Worm (Caenorhabditis elegans) whole organism, L4 larva: ENCODE data around the gene R10E4.7.

Source experiments
- T20F7.1 ChIP-seq: fragments of 200-800 bp; sonication (Bioruptor generic); optimal IDR thresholded peaks from 2 replicates; lab custom pipeline; 2018; ENCODE audit warnings: mild to moderate bottlenecking, missing genetic modification characterization, missing compliant biosample characterization
- ces-1 ChIP-seq: fragments of 150-350 bp; sonication (generic microtip); optimal IDR thresholded peaks from 4 replicates; lab custom pipeline; 2014; ENCODE audit warnings: missing biosample characterization, missing genetic modification reagents, missing genetic modification characterization
- fkh-10 ChIP-seq: fragments of 150-350 bp; optimal IDR thresholded peaks from 2 replicates; lab custom pipeline; 2014; ENCODE audit warnings: missing biosample characterization, missing genetic modification reagents, missing genetic modification characterization
- madf-9 ChIP-seq: fragments of 200-800 bp; sonication (Bioruptor generic); conservative IDR thresholded peaks from 2 replicates; pipeline ENCODE4 v1.3.6; 2022; ENCODE audit warnings: missing genetic modification reagents, missing genetic modification characterization, missing compliant biosample characterization
- mdt-29 ChIP-seq: fragments of 200-800 bp; sonication (Bioruptor generic); IDR thresholded peaks from 2 replicates; pipeline ENCODE4 v1.3.6; 2022; ENCODE audit warnings: missing genetic modification reagents, missing genetic modification characterization, missing compliant biosample characterization
- nhr-11 ChIP-seq: fragments of 150-350 bp; optimal IDR thresholded peaks from 2 replicates; lab custom pipeline; 2014; ENCODE audit warnings: missing biosample characterization, missing genetic modification characterization
- nhr-6 ChIP-seq: fragments of 150-350 bp; optimal IDR thresholded peaks from 2 replicates; lab custom pipeline; 2014; ENCODE audit warnings: missing biosample characterization, missing genetic modification characterization
- unc-130 ChIP-seq: sonication (generic microtip); optimal IDR thresholded peaks from 2 replicates; lab custom pipeline; 2016; ENCODE audit warnings: missing genetic modification reagents, missing genetic modification characterization, missing compliant biosample characterization

ce11 chrIII:4291216-4291691 is 3.4 kb upstream of the R10E4.7 start, which contains the start of gene mcm-5:
- TF ChIP-seq nhr-11 (tag; lab: Kevin White, UChicago) (no peak), fkh-10 (GFP tag; lab: Kevin White, UChicago) (no peak), T20F7.1 (GFP tag; lab: Kevin White, UChicago) (no peak), nhr-6 (tag; lab: Kevin White, UChicago) (no peak), unc-130 (GFP tag; lab: Kevin White, UChicago) (peak; percentile 28), mdt-29 (GFP tag; lab: Robert Waterston, UW) (no peak), madf-9 (no peak), ces-1 (GFP tag; lab: Kevin White, UChicago) (no peak)
